Worm (Caenorhabditis elegans) whole organism, early embryonic: Measurements from ENCODE around the gene ran-2.
"Not testable (repeated sequence)": the region's sequence is repeated elsewhere in the genome, so short reads cannot be mapped to it uniquely, and the experiment has no call there.

ENCODE experiments used
- ceh-13 ChIP-seq: fragments of 200-800 bp; sonication (Bioruptor generic); optimal IDR thresholded peaks from 2 replicates; lab custom pipeline; 2018; ENCODE audit warnings: mild to moderate bottlenecking, missing genetic modification characterization, missing compliant biosample characterization
- tbx-37 ChIP-seq: fragments of 200-800 bp; sonication (Bioruptor generic); conservative IDR thresholded peaks from 2 replicates; pipeline ENCODE4 v1.3.6; 2022; ENCODE audit warnings: missing genetic modification reagents, missing genetic modification characterization, missing compliant biosample characterization

DNA sequence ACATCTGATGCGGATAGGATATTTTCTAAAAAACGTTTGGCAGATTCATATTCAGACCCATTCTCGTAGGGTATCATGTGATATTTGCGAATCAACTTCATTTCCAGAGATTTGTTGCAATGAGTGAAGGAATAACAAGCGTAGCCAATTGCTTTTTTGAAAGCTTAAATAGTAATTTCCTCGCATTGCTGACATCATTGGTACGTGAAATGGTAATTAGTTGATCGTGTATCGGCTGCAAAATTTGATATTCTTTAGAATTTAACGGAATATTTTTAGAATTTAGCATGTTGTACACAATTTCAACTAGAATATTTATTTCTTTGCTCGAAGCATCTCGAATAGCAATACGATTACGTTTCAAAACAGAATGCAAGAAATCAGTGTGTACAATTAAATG lies 29.3 kb downstream of the ran-2 start, which contains the start of gene F54H12.4:
- not testable (repeated sequence) for TF ChIP-seq tbx-37 (GFP tag; lab: Robert Waterston, UW); ceh-13 (GFP tag; lab: Kevin White, UChicago)
